Worm (Caenorhabditis elegans) whole organism, mixed stage, embryonic: ENCODE results near the gene ptp-2.

Experiments
- M03D4.4 ChIP-seq: sonication (generic microtip); optimal IDR thresholded peaks from 2 replicates; lab custom pipeline; 2017; ENCODE audit warnings: mild to moderate bottlenecking, missing genetic modification characterization, missing compliant biosample characterization
- bed-3 ChIP-seq: fragments of 200-800 bp; sonication (Bioruptor generic); optimal IDR thresholded peaks from 3 replicates; lab custom pipeline; 2018; ENCODE audit warnings: mild to moderate bottlenecking, missing genetic modification characterization, moderate library complexity, missing compliant biosample characterization
- blmp-1 ChIP-seq: fragments of 150-350 bp; optimal IDR thresholded peaks from 2 replicates; lab custom pipeline; 2014; ENCODE audit warnings: missing biosample characterization, missing genetic modification characterization
- ceh-43 ChIP-seq: fragments of 200-800 bp; sonication (Bioruptor generic); optimal IDR thresholded peaks from 2 replicates; lab custom pipeline; 2018; ENCODE audit warnings: mild to moderate bottlenecking, missing genetic modification characterization, moderate library complexity, missing compliant biosample characterization
- ceh-83 ChIP-seq: fragments of 200-800 bp; sonication (Bioruptor generic); optimal IDR thresholded peaks from 2 replicates; lab custom pipeline; 2018; ENCODE audit warnings: mild to moderate bottlenecking, missing genetic modification characterization, missing compliant biosample characterization
- ces-1 ChIP-seq: fragments of 150-350 bp; optimal IDR thresholded peaks from 2 replicates; lab custom pipeline; 2014; ENCODE audit warnings: missing biosample characterization, missing genetic modification reagents, missing genetic modification characterization
- cnd-1 ChIP-seq: fragments of 200-800 bp; sonication (Bioruptor generic); optimal IDR thresholded peaks from 2 replicates; lab custom pipeline; 2018; ENCODE audit warnings: mild to moderate bottlenecking, missing genetic modification characterization, missing compliant biosample characterization
- drap-1 ChIP-seq: fragments of 200-800 bp; sonication (Bioruptor generic); optimal IDR thresholded peaks from 3 replicates; lab custom pipeline; 2018; ENCODE audit warnings: mild to moderate bottlenecking, missing genetic modification characterization, missing compliant biosample characterization
- elt-1 ChIP-seq: sonication (generic microtip); optimal IDR thresholded peaks from 2 replicates; lab custom pipeline; 2017; ENCODE audit warnings: missing genetic modification characterization, mild to moderate bottlenecking, missing compliant biosample characterization, antibody characterized with exemption, moderate library complexity, borderline replicate concordance; ENCODE audit not compliant: insufficient read depth
- flh-1 ChIP-seq: fragments of 200-800 bp; sonication (Bioruptor generic); optimal IDR thresholded peaks from 2 replicates; lab custom pipeline; 2018; ENCODE audit warnings: mild to moderate bottlenecking, missing genetic modification characterization, moderate library complexity, missing compliant biosample characterization
- ham-2 ChIP-seq: fragments of 200-800 bp; sonication (Bioruptor generic); optimal IDR thresholded peaks from 2 replicates; lab custom pipeline; 2018; ENCODE audit warnings: mild to moderate bottlenecking, missing genetic modification characterization, missing compliant biosample characterization
- lin-13 ChIP-seq: fragments of 150-350 bp; optimal IDR thresholded peaks from 2 replicates; lab custom pipeline; 2014; ENCODE audit warnings: missing biosample characterization, missing genetic modification characterization
- lin-32 ChIP-seq: fragments of 200-800 bp; sonication (Bioruptor generic); optimal IDR thresholded peaks from 2 replicates; lab custom pipeline; 2018; ENCODE audit warnings: mild to moderate bottlenecking, missing genetic modification characterization, missing compliant biosample characterization
- mep-1 ChIP-seq: fragments of 150-350 bp; optimal IDR thresholded peaks from 2 replicates; lab custom pipeline; 2017; ENCODE audit warnings: missing biosample characterization, missing genetic modification reagents, missing genetic modification characterization, inconsistent platforms
- mls-2 ChIP-seq: sonication (generic microtip); optimal IDR thresholded peaks from 2 replicates; lab custom pipeline; 2016; ENCODE audit warnings: mild to moderate bottlenecking, missing genetic modification characterization, moderate library complexity, missing compliant biosample characterization
- nhr-12 ChIP-seq: fragments of 150-350 bp; optimal IDR thresholded peaks from 2 replicates; lab custom pipeline; 2014; ENCODE audit warnings: missing biosample characterization, missing genetic modification characterization
- nhr-2 ChIP-seq: fragments of 150-350 bp; optimal IDR thresholded peaks from 2 replicates; lab custom pipeline; 2014; ENCODE audit warnings: missing biosample characterization, missing genetic modification characterization
- nhr-237 ChIP-seq: fragments of 150-350 bp; optimal IDR thresholded peaks from 2 replicates; lab custom pipeline; 2014; ENCODE audit warnings: missing biosample characterization, missing genetic modification characterization
- nhr-28 ChIP-seq: fragments of 150-350 bp; optimal IDR thresholded peaks from 2 replicates; lab custom pipeline; 2014; ENCODE audit warnings: missing biosample characterization, missing genetic modification characterization
- nhr-76 ChIP-seq: sonication (generic microtip); optimal IDR thresholded peaks from 2 replicates; lab custom pipeline; 2017; ENCODE audit warnings: missing biosample characterization, missing genetic modification characterization
- pha-4 ChIP-seq: fragments of 150-350 bp; optimal IDR thresholded peaks from 2 replicates; lab custom pipeline; 2018; ENCODE audit warnings: missing biosample characterization, missing genetic modification reagents, missing genetic modification characterization
- sem-2 ChIP-seq: fragments of 200-800 bp; sonication (Bioruptor generic); optimal IDR thresholded peaks from 2 replicates; lab custom pipeline; 2018; ENCODE audit warnings: mild to moderate bottlenecking, missing genetic modification characterization, missing compliant biosample characterization
- snpc-4 ChIP-seq: fragments of 150-350 bp; optimal IDR thresholded peaks from 2 replicates; lab custom pipeline; 2014; ENCODE audit warnings: missing biosample characterization, missing genetic modification characterization
- sptf-1 ChIP-seq: sonication (generic microtip); optimal IDR thresholded peaks from 2 replicates; lab custom pipeline; 2017; ENCODE audit warnings: mild to moderate bottlenecking, missing genetic modification characterization, moderate library complexity, missing compliant biosample characterization
- unc-39 ChIP-seq: fragments of 150-350 bp; optimal IDR thresholded peaks from 2 replicates; lab custom pipeline; 2014; ENCODE audit warnings: missing biosample characterization, missing genetic modification characterization
- ztf-11 ChIP-seq: fragments of 150-350 bp; optimal IDR thresholded peaks from 2 replicates; lab custom pipeline; 2014; ENCODE audit warnings: missing biosample characterization, missing genetic modification characterization

ptp-2 gene

DNA sequence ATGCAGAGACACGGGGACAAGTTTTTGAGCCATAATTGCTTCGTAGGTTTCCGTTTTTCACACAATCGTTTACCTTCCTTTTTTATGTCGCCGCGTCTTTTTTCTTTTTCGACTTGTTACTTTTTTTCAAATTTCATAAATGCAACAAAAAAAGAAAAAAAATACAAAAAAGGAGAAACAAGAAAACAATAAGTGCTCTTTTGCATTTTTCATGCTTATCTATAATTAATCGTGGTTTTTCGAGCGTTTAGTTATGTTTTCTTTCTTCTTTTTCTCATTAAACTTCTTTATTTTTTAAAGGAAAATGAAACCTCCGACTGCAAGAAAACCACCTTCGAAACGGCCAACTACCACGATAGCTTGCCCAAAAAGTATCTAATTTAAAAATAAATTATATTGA, 22.6 kb upstream of the ptp-2 start, which contains the start of gene F59G1.4:
F59G1.4 (plus strand) TSS at position 301 of the 400 bp plus-strand sequence.
- no peak for TF ChIP-seq ham-2 (GFP tag; lab: Kevin White, UChicago)
- TF ChIP-seq sem-2 (GFP tag; lab: Kevin White, UChicago) = no peak
- no peak for TF ChIP-seq nhr-28 (tag; lab: Kevin White, UChicago)
- no peak for TF ChIP-seq nhr-237 (tag; lab: Kevin White, UChicago)
- TF ChIP-seq lin-13 (tag; lab: Kevin White, UChicago) = no peak
- TF ChIP-seq elt-1 = no peak

DNA sequence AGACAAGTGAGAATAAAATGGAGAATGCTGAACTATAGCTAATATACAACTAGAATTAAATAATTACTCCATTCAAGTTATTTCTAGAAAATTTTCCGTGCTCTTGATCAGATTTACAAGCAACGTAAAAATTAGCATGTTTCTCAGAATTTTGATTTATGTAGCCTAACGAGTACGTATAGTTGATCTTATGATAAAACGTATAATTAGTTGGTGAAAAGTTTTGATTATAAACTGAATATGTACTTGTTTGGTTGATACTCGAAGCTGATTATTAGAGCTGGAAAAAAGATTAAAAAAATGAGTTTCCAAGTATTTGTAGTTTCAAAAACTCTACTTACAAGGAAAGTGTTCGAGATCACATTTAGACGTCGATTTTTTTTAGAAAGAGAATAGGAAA, 21.9 kb upstream of the ptp-2 start:
- TF ChIP-seq nhr-2 (no peak), M03D4.4 (tag; lab: Kevin White, UChicago) (no peak), ces-1 (no peak), ceh-83 (GFP tag; lab: Kevin White, UChicago) (no peak), sem-2 (GFP tag; lab: Kevin White, UChicago) (no peak), nhr-28 (tag; lab: Kevin White, UChicago) (no peak), bed-3 (GFP tag; lab: Kevin White, UChicago) (no peak), nhr-76 (tag; lab: Kevin White, UChicago) (no peak), nhr-237 (tag; lab: Kevin White, UChicago) (no peak), blmp-1 (tag; lab: Kevin White, UChicago) (no peak), ham-2 (GFP tag; lab: Kevin White, UChicago) (no peak), nhr-12 (no peak), ceh-43 (GFP tag; lab: Kevin White, UChicago) (no peak), cnd-1 (tag; lab: Kevin White, UChicago) (no peak), pha-4 (tag; lab: Kevin White, UChicago) (no peak), unc-39 (tag; lab: Kevin White, UChicago) (no peak), ztf-11 (tag; lab: Kevin White, UChicago) (no peak), flh-1 (GFP tag; lab: Kevin White, UChicago) (no peak), elt-1 (no peak)

DNA sequence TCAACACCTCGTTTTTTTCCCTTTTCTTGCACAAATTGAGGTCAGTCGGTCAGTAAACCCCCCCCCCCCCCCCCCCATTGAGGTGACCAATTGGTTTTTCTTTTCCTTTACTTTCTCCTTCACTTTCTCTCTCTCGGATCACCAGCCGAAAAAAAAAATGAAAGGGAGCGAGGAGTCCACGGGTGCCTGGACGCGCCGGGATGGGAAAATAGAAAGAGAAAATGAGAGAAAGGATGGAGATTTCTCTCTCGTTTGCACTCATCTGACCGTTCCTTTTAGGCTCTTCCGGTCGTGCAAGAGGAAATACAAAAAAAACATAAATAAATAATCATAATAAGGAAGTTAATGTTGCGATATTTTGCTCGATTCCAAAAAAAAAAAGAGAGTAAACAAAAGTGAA, 19.4 kb upstream of the ptp-2 start:
- TF ChIP-seq sem-2 (GFP tag; lab: Kevin White, UChicago) (no peak), ztf-11 (tag; lab: Kevin White, UChicago) (no peak), drap-1 (GFP tag; lab: Kevin White, UChicago) (no peak), mep-1 (tag; lab: Kevin White, UChicago) (no peak), blmp-1 (tag; lab: Kevin White, UChicago) (peak; percentile 53), sptf-1 (tag; lab: Kevin White, UChicago) (no peak), cnd-1 (tag; lab: Kevin White, UChicago) (no peak), lin-32 (GFP tag; lab: Kevin White, UChicago) (no peak)

DNA sequence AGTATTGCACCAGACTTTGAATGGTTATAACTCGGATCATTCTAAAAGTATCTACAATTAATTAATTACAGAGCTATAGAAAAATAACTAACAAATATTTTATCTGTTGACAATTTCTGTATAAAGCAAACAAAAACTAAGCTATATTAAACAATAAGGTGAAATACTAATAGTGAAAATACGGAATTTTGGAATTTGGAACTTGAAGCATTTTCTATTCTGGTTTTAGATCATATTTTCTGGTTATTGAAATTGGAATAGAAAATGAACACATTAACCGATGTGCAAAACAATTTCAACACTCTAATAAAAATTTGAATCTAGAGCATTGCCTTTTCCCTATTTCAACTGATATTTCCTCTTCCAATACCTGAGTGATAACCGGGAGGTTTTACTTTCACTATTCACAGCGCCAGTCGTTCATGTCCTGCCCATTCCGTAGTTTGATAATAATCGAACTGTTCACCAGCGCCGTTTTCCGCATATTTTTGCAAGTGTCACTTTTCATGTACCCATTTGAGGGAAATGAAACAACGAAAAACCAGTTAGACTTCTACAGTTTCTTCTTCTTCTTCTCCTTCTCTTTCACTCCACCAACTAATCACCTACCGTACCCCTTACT, 18.5 kb upstream of the ptp-2 start:
- TF ChIP-seq ham-2 (GFP tag; lab: Kevin White, UChicago) (no peak), mls-2 (tag; lab: Kevin White, UChicago) (no peak), nhr-237 (tag; lab: Kevin White, UChicago) (no peak), ceh-43 (GFP tag; lab: Kevin White, UChicago) (no peak), blmp-1 (tag; lab: Kevin White, UChicago) (no peak), snpc-4 (tag; lab: Kevin White, UChicago) (no peak), drap-1 (GFP tag; lab: Kevin White, UChicago) (no peak), lin-13 (tag; lab: Kevin White, UChicago) (no peak), bed-3 (GFP tag; lab: Kevin White, UChicago) (no peak), ztf-11 (tag; lab: Kevin White, UChicago) (no peak)

DNA sequence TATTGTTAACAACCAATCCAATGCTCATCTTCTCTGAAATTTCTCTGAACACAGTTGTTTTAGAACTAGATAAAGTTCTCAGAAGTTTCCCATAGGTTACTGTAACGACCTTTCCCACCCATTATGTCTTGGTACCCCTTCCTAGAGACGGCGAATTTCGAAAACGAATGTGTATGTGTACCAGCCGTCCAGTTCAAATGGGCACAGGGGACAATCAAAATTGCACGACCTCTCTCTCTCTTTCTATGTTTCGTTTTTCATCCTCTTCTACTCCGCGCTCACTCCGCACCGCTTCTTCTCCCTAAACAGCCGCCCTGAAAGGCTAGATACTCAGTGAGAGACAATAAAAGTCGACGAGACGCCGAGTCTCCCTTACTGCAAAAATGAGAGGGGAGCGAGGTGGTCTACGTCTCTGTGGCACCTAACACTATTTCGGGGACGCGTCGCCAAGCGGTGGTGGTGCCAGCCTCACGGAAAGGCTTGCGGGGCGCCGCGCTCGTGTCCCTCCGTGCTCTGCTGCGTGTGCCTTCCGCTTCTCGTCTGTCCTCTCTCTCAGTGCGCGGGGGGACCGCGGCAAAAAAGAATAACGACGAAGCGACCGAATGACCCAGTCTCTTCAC, 16.9 kb upstream of the ptp-2 start:
- no peak for TF ChIP-seq mep-1 (tag; lab: Kevin White, UChicago)
- peak; percentile 36 for TF ChIP-seq sptf-1 (tag; lab: Kevin White, UChicago)
- TF ChIP-seq ham-2 (GFP tag; lab: Kevin White, UChicago) = no peak
- peak; percentile 4 for TF ChIP-seq lin-32 (GFP tag; lab: Kevin White, UChicago)
- TF ChIP-seq blmp-1 (tag; lab: Kevin White, UChicago) = no peak
